Worm (Caenorhabditis elegans): ENCODE data around the gene F10D7.4.

DNA sequence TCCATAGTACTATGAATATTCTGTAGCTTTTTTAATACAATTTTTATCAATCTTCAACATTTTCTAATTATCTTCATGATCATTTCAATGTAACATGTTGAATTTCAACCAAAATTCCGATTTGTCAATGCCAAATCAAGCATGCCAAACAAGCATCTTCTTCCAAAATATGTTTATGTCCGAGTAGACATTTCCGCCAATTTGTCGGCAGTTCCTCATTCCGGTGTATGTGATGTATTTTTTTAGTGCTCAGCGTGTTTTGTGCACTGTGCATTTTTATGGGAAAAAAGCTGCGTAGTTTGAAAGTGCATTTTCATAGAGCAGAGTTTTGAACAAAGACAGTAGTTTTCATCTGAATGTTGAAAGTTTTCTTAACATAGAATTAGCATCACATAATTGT lies 32.5 kb downstream of the F10D7.4 start:
- no peak for TF ChIP-seq snpc-4 (tag; optimal IDR thresholded peaks at IDR 0.05)
- TF ChIP-seq nhr-76 (tag; optimal IDR thresholded peaks at IDR 0.05) = no peak
- no peak for TF ChIP-seq ceh-39 (tag; optimal IDR thresholded peaks at IDR 0.05)
- no peak for TF ChIP-seq nhr-12 (tag; optimal IDR thresholded peaks at IDR 0.05)
- TF ChIP-seq unc-39 (tag; optimal IDR thresholded peaks at IDR 0.05) = no peak
- no peak for TF ChIP-seq pha-4 (tag; optimal IDR thresholded peaks at IDR 0.05)
- TF ChIP-seq ztf-11 (tag; optimal IDR thresholded peaks at IDR 0.05) = no peak
- no peak for TF ChIP-seq lin-32 (GFP tag; optimal IDR thresholded peaks at IDR 0.05)
- no peak for TF ChIP-seq zip-8 (tag; optimal IDR thresholded peaks at IDR 0.05)
- no peak for TF ChIP-seq ham-2 (GFP tag; optimal IDR thresholded peaks at IDR 0.05)
- no peak for TF ChIP-seq mab-5 (tag; optimal IDR thresholded peaks at IDR 0.05)
- TF ChIP-seq unc-62 (GFP tag; optimal IDR thresholded peaks at IDR 0.05) = no peak
- TF ChIP-seq nhr-28 (tag; optimal IDR thresholded peaks at IDR 0.05) = no peak
